Fruit fly (Drosophila melanogaster) whole organism, embryonic: Measurements from ENCODE around the gene mask.

Experiments used
- CG2712 ChIP-seq: fragments of 200-800 bp; optimal IDR thresholded peaks from 3 replicates; lab custom pipeline; 2019; ENCODE audit warnings: missing biosample characterization, mild to moderate bottlenecking, missing genetic modification characterization, moderate library complexity
- CG4404 ChIP-seq: fragments of 200-800 bp; sonication (Bioruptor generic); IDR thresholded peaks from 2 replicates; pipeline ENCODE4 v1.3.6; 2022; ENCODE audit warnings: missing biosample characterization, missing genetic modification characterization
- CG4424 ChIP-seq: fragments of 200-800 bp; sonication (Bioruptor generic); optimal IDR thresholded peaks from 3 replicates; lab custom pipeline; 2016; ENCODE audit warnings: missing biosample characterization, missing genetic modification characterization
- CG5953 ChIP-seq: fragments of 200-800 bp; sonication (Bioruptor generic); IDR thresholded peaks from 2 replicates; pipeline ENCODE4 v1.3.6; 2022; ENCODE audit warnings: missing biosample characterization, missing genetic modification characterization
- ap ChIP-seq: fragments of 200-800 bp; sonication (Bioruptor generic); IDR thresholded peaks from 2 replicates; pipeline ENCODE4 v1.3.6; 2022; ENCODE audit warnings: missing biosample characterization, missing genetic modification characterization
- disco-r ChIP-seq: fragments of 200-800 bp; sonication (Bioruptor generic); optimal IDR thresholded peaks from 2 replicates; lab custom pipeline; 2016; ENCODE audit warnings: missing biosample characterization, missing genetic modification characterization
- fru ChIP-seq: fragments of >200 bp; optimal IDR thresholded peaks from 2 replicates; lab custom pipeline; 2017
- lab ChIP-seq: fragments of 200-800 bp; sonication (Bioruptor generic); optimal IDR thresholded peaks from 3 replicates; lab custom pipeline; 2017; ENCODE audit warnings: missing biosample characterization, missing genetic modification characterization, mild to moderate bottlenecking, moderate library complexity, missing genetic modification reagents
- lbe ChIP-seq: fragments of 200-800 bp; sonication (Bioruptor generic); optimal IDR thresholded peaks from 2 replicates; lab custom pipeline; 2016; ENCODE audit warnings: missing biosample characterization, mild to moderate bottlenecking, missing genetic modification characterization
- pfk ChIP-seq: fragments of 200-800 bp; sonication (Bioruptor generic); optimal IDR thresholded peaks from 2 replicates; lab custom pipeline; 2018; ENCODE audit warnings: missing biosample characterization, mild to moderate bottlenecking, missing genetic modification characterization, moderate library complexity
- row ChIP-seq: fragments of 200-800 bp; sonication (Bioruptor generic); IDR thresholded peaks from 3 replicates; pipeline ENCODE4 v1.3.6; 2022; ENCODE audit warnings: missing biosample characterization, missing genetic modification characterization
- tll ChIP-seq, 2 experiments: fragments of 200-800 bp in 1 of 2; fragments of >200 bp in 1 of 2; sonication (Bioruptor generic) in 1 of 2; optimal IDR thresholded peaks; 2 replicates each; lab custom pipeline; 2017 to 2019; ENCODE audit warnings: missing biosample characterization in 2 of 2, missing genetic modification characterization in 2 of 2, mild to moderate bottlenecking in 1 of 2, moderate library complexity in 1 of 2

dm6 chr3R:24287157-24287556, 56.8 kb downstream of the mask start:
- TF ChIP-seq CG5953 (GFP tag; lab: Robert Waterston, UW) (no peak), CG4424 (GFP tag; lab: Kevin White, UChicago) (no peak), ap (GFP tag; lab: Robert Waterston, UW) (no peak), lab (GFP tag; lab: Kevin White, UChicago) (no peak), pfk (no peak), row (GFP tag; lab: Robert Waterston, UW) (no peak), lbe (GFP tag; lab: Kevin White, UChicago) (no peak), disco-r (GFP tag; lab: Kevin White, UChicago) (no peak), CG2712 (tag; lab: Kevin White, UChicago) (no peak), fru (no peak), tll (GFP tag; optimal IDR thresholded peaks at IDR 0.05; lab: Kevin White, UChicago) (no peak), CG4404 (GFP tag; lab: Robert Waterston, UW) (no peak)
